Fruit fly (Drosophila melanogaster) Kc167 (cell line): Measurements from ENCODE around the gene CG34355.

Experiments used
- Myc ChIP-seq: fragments of >200 bp; optimal IDR thresholded peaks from 2 replicates; lab custom pipeline; 2017; ENCODE audit warnings: missing external identifiers
- Sin3A ChIP-seq: fragments of >200 bp; optimal IDR thresholded peaks from 2 replicates; lab custom pipeline; 2018; ENCODE audit warnings: missing external identifiers

- TF ChIP-seq Sin3A (lab: Kevin White, UChicago) (no peak), Myc (lab: Kevin White, UChicago) (no peak)
These were observed 20.3 kb upstream of the CG34355 start for dm6 chr3R:23783403-23783757.
